Fruit fly (Drosophila melanogaster) whole organism, larva: ENCODE measurements around the gene CG15725.

Experiments
- noc ChIP-seq: fragments of 200-800 bp; sonication (Bioruptor generic); optimal IDR thresholded peaks from 3 replicates; lab custom pipeline; 2019; ENCODE audit warnings: missing biosample characterization, mild to moderate bottlenecking, missing genetic modification characterization, moderate library complexity

CG15725 gene

dm6 chrX:12669659-12670488 is 35.8 kb upstream of the CG15725 start:
- peak; percentile 89 for TF ChIP-seq noc (tag; lab: Kevin White, UChicago)

- no peak for TF ChIP-seq noc (tag; lab: Kevin White, UChicago)
These were observed 34.9 kb upstream of the CG15725 start for dm6 chrX:12670530-12671285.

dm6 chrX:12672317-12673172 is 33.1 kb upstream of the CG15725 start:
- TF ChIP-seq noc (tag; lab: Kevin White, UChicago): peak; percentile 19

dm6 chrX:12673833-12674541 is 31.7 kb upstream of the CG15725 start:
- no peak for TF ChIP-seq noc (tag; lab: Kevin White, UChicago)

- TF ChIP-seq noc (tag; lab: Kevin White, UChicago): no peak
These were observed 30.4 kb upstream of the CG15725 start for dm6 chrX:12675284-12675683.

- no peak for TF ChIP-seq noc (tag; lab: Kevin White, UChicago)
These were observed 29.7 kb upstream of the CG15725 start for dm6 chrX:12675798-12676553.

- TF ChIP-seq noc (tag; lab: Kevin White, UChicago): no peak
These were observed 28.9 kb upstream of the CG15725 start for dm6 chrX:12676554-12677336.

dm6 chrX:12682403-12682958 is 23.2 kb upstream of the CG15725 start:
- TF ChIP-seq noc (tag; lab: Kevin White, UChicago): peak; percentile 15

dm6 chrX:12699095-12699750 is 6.4 kb upstream of the CG15725 start:
- TF ChIP-seq noc (tag; lab: Kevin White, UChicago): no peak

dm6 chrX:12708306-12708705 is 2.7 kb downstream of the CG15725 start:
- no peak for TF ChIP-seq noc (tag; lab: Kevin White, UChicago)

dm6 chrX:12718625-12719024 is 13.0 kb downstream of the CG15725 start:
- TF ChIP-seq noc (tag; lab: Kevin White, UChicago): no peak

- peak; percentile 41 for TF ChIP-seq noc (tag; lab: Kevin White, UChicago)
These were observed 13.6 kb downstream of the CG15725 start for dm6 chrX:12719152-12719779.
